Fruit fly (Drosophila melanogaster): ENCODE results near the gene Pbp95.

dm6 chr3R:7978379-7979009, 35.1 kb upstream of the Pbp95 start, which contains the start of the genes CD98hc and Os-C:
- TF ChIP-seq Sin3A (optimal IDR thresholded peaks at IDR 0.05) = no peak
- no peak for TF ChIP-seq Myc (optimal IDR thresholded peaks at IDR 0.05)
- TF ChIP-seq psq (optimal IDR thresholded peaks at IDR 0.05) = no peak
- TF ChIP-seq insv (optimal IDR thresholded peaks at IDR 0.05) = no peak

Data from Kc167 (cell line).